Worm (Caenorhabditis elegans) whole organism, L1 larva: ENCODE data around the gene F44A2.7.

ENCODE experiments used
- F16B12.6 ChIP-seq: fragments of 150-350 bp; optimal IDR thresholded peaks from 2 replicates; lab custom pipeline; 2014; ENCODE audit warnings: missing biosample characterization, missing genetic modification characterization
- alr-1 ChIP-seq: fragments of 200-800 bp; sonication (Bioruptor generic); optimal IDR thresholded peaks from 2 replicates; lab custom pipeline; 2018; ENCODE audit warnings: borderline replicate concordance, mild to moderate bottlenecking, missing genetic modification characterization, missing compliant biosample characterization
- ama-1 ChIP-seq: fragments of 150-350 bp; optimal IDR thresholded peaks from 2 replicates; lab custom pipeline; 2014
- ceh-63 ChIP-seq: fragments of 200-800 bp; sonication (Bioruptor generic); optimal IDR thresholded peaks from 2 replicates; lab custom pipeline; 2018; ENCODE audit warnings: mild to moderate bottlenecking, missing genetic modification characterization, missing compliant biosample characterization
- ceh-8 ChIP-seq: fragments of 200-800 bp; sonication (Bioruptor generic); optimal IDR thresholded peaks from 2 replicates; lab custom pipeline; 2018; ENCODE audit warnings: mild to moderate bottlenecking, missing genetic modification characterization, moderate library complexity, missing compliant biosample characterization
- ceh-82 ChIP-seq, 3 experiments: fragments of 150-350 bp in 1 of 3; sonication (generic microtip) in 2 of 3; optimal IDR thresholded peaks; 2 replicates each; lab custom pipeline; 2014 to 2017; ENCODE audit warnings: missing biosample characterization in 3 of 3, missing genetic modification characterization in 3 of 3
- ces-1 ChIP-seq: fragments of 150-350 bp; optimal IDR thresholded peaks from 2 replicates; lab custom pipeline; 2014; ENCODE audit warnings: missing biosample characterization, missing genetic modification reagents, missing genetic modification characterization
- efl-1 ChIP-seq, 4 experiments: fragments of 150-350 bp; optimal IDR thresholded peaks in 3 of 4; peaks in 1 of 4; 1 replicate in 1 of 4; 2 replicates in 3 of 4; lab custom pipeline; 2014; ENCODE audit warnings: missing biosample characterization in 2 of 4, missing genetic modification characterization in 2 of 4, missing genetic modification reagents in 2 of 4
- egl-13 ChIP-seq: sonication (generic microtip); optimal IDR thresholded peaks from 2 replicates; lab custom pipeline; 2016; ENCODE audit warnings: missing genotype, missing genetic modification reagents, missing genetic modification characterization, missing compliant biosample characterization
- ets-5 ChIP-seq: fragments of 200-800 bp; sonication (Bioruptor generic); IDR thresholded peaks from 2 replicates; pipeline ENCODE4 v1.3.6; 2022; ENCODE audit warnings: missing genetic modification characterization, missing compliant biosample characterization
- fkh-10 ChIP-seq: sonication (generic microtip); optimal IDR thresholded peaks from 2 replicates; lab custom pipeline; 2017; ENCODE audit warnings: missing biosample characterization, missing genetic modification reagents, missing genetic modification characterization
- fkh-4 ChIP-seq: sonication (generic microtip); optimal IDR thresholded peaks from 2 replicates; lab custom pipeline; 2016; ENCODE audit warnings: missing compliant biosample characterization, missing genetic modification characterization, borderline replicate concordance
- fkh-8 ChIP-seq: sonication (generic microtip); optimal IDR thresholded peaks from 2 replicates; lab custom pipeline; 2016; ENCODE audit warnings: mild to moderate bottlenecking, missing genetic modification characterization, missing compliant biosample characterization
- fos-1 ChIP-seq: fragments of 150-350 bp; optimal IDR thresholded peaks from 2 replicates; lab custom pipeline; 2014; ENCODE audit warnings: missing biosample characterization, missing genetic modification characterization
- grh-1 ChIP-seq: fragments of 200-800 bp; sonication (Bioruptor generic); IDR thresholded peaks from 2 replicates; pipeline ENCODE4 v1.3.6; 2022; ENCODE audit warnings: missing genetic modification reagents, missing genetic modification characterization, missing compliant biosample characterization
- hlh-17 ChIP-seq: fragments of 200-800 bp; sonication (Bioruptor generic); optimal IDR thresholded peaks from 2 replicates; lab custom pipeline; 2018; ENCODE audit warnings: missing genetic modification characterization, mild to moderate bottlenecking, missing compliant biosample characterization, moderate library complexity, borderline replicate concordance
- hpl-2 ChIP-seq: fragments of 150-350 bp; optimal IDR thresholded peaks from 2 replicates; lab custom pipeline; 2014; ENCODE audit warnings: missing biosample characterization, missing genetic modification reagents, missing genetic modification characterization
- irx-1 ChIP-seq: sonication (generic microtip); optimal IDR thresholded peaks from 2 replicates; lab custom pipeline; 2016; ENCODE audit warnings: missing genetic modification characterization, missing compliant biosample characterization
- isw-1 ChIP-seq: fragments of 200-800 bp; sonication (Bioruptor generic); IDR thresholded peaks from 2 replicates; pipeline ENCODE4 v1.3.6; 2022; ENCODE audit warnings: missing genetic modification characterization, missing compliant biosample characterization
- jun-1 ChIP-seq: fragments of 150-350 bp; optimal IDR thresholded peaks from 2 replicates; lab custom pipeline; 2014; ENCODE audit warnings: missing biosample characterization, missing genetic modification reagents, missing genetic modification characterization
- lin-14 ChIP-seq: fragments of 200-800 bp; sonication (Bioruptor generic); optimal IDR thresholded peaks from 2 replicates; lab custom pipeline; 2018; ENCODE audit warnings: mild to moderate bottlenecking, missing genetic modification characterization, moderate library complexity, missing compliant biosample characterization
- lin-15B ChIP-seq: fragments of 150-350 bp; sonication (generic microtip); optimal IDR thresholded peaks from 3 replicates; lab custom pipeline; 2014; ENCODE audit warnings: missing biosample characterization, missing genetic modification characterization
- lin-39 ChIP-seq: fragments of 150-350 bp; optimal IDR thresholded peaks from 2 replicates; lab custom pipeline; 2014; ENCODE audit warnings: missing biosample characterization, missing genetic modification reagents, missing genetic modification characterization
- lir-3 ChIP-seq: sonication (generic microtip); optimal IDR thresholded peaks from 2 replicates; lab custom pipeline; 2016; ENCODE audit warnings: mild to moderate bottlenecking, missing genetic modification characterization, moderate library complexity, missing compliant biosample characterization; ENCODE audit not compliant: poor library complexity
- lsy-2 ChIP-seq, 2 experiments: fragments of 150-350 bp; optimal IDR thresholded peaks; 2 replicates each; lab custom pipeline; 2014; ENCODE audit warnings: missing biosample characterization in 2 of 2, missing genetic modification characterization in 2 of 2
- mab-9 ChIP-seq: fragments of 200-800 bp; sonication (Bioruptor generic); IDR thresholded peaks from 2 replicates; pipeline ENCODE4 v1.3.6; 2022; ENCODE audit warnings: missing genetic modification reagents, missing genetic modification characterization, missing compliant biosample characterization
- mep-1 ChIP-seq: fragments of 150-350 bp; optimal IDR thresholded peaks from 2 replicates; lab custom pipeline; 2014; ENCODE audit warnings: missing biosample characterization, missing genetic modification characterization
- nhr-11 ChIP-seq: fragments of 150-350 bp; optimal IDR thresholded peaks from 2 replicates; lab custom pipeline; 2014; ENCODE audit warnings: missing biosample characterization, missing genetic modification characterization
- nhr-12 ChIP-seq: sonication (generic microtip); optimal IDR thresholded peaks from 2 replicates; lab custom pipeline; 2017; ENCODE audit warnings: missing biosample characterization, missing genetic modification characterization
- nhr-19 ChIP-seq: fragments of 200-800 bp; sonication (Bioruptor generic); conservative IDR thresholded peaks from 2 replicates; pipeline ENCODE4 v1.3.6; 2022; ENCODE audit warnings: missing genetic modification characterization, missing compliant biosample characterization
- nhr-20 ChIP-seq: sonication (generic microtip); optimal IDR thresholded peaks from 2 replicates; lab custom pipeline; 2016; ENCODE audit warnings: mild to moderate bottlenecking, missing genetic modification characterization, missing compliant biosample characterization
- nhr-237 ChIP-seq: fragments of 150-350 bp; optimal IDR thresholded peaks from 2 replicates; lab custom pipeline; 2014; ENCODE audit warnings: missing biosample characterization, missing genetic modification characterization
- nhr-47 ChIP-seq: sonication (generic microtip); optimal IDR thresholded peaks from 2 replicates; lab custom pipeline; 2016; ENCODE audit warnings: mild to moderate bottlenecking, missing genetic modification characterization, moderate library complexity, missing compliant biosample characterization
- nhr-76 ChIP-seq: sonication (generic microtip); optimal IDR thresholded peaks from 2 replicates; lab custom pipeline; 2017; ENCODE audit warnings: missing biosample characterization, missing genetic modification characterization
- nhr-77 ChIP-seq: fragments of 150-350 bp; optimal IDR thresholded peaks from 2 replicates; lab custom pipeline; 2014; ENCODE audit warnings: missing biosample characterization, missing genetic modification characterization
- nhr-84 ChIP-seq: sonication (generic microtip); optimal IDR thresholded peaks from 2 replicates; lab custom pipeline; 2017; ENCODE audit warnings: missing biosample characterization, missing genetic modification characterization
- nhr-85 ChIP-seq: sonication (generic microtip); peaks from one replicate; lab custom pipeline; 2016; ENCODE audit warnings: missing genetic modification characterization, inconsistent platforms, missing compliant biosample characterization
- pag-3 ChIP-seq: sonication (generic microtip); optimal IDR thresholded peaks from 2 replicates; lab custom pipeline; 2017; ENCODE audit warnings: missing genetic modification characterization, mild to moderate bottlenecking, missing compliant biosample characterization, antibody characterized with exemption, borderline replicate concordance; ENCODE audit not compliant: insufficient read depth
- rnt-1 ChIP-seq: sonication (generic microtip); optimal IDR thresholded peaks from 2 replicates; lab custom pipeline; 2016; ENCODE audit warnings: mild to moderate bottlenecking, missing genetic modification characterization, moderate library complexity, missing compliant biosample characterization
- snpc-4 ChIP-seq: fragments of 150-350 bp; optimal IDR thresholded peaks from 2 replicates; lab custom pipeline; 2014; ENCODE audit warnings: missing biosample characterization, missing genetic modification characterization
- sox-4 ChIP-seq: sonication (generic microtip); optimal IDR thresholded peaks from 2 replicates; lab custom pipeline; 2016; ENCODE audit warnings: missing genetic modification characterization, missing compliant biosample characterization
- sup-37 ChIP-seq: fragments of 200-800 bp; sonication (Bioruptor generic); optimal IDR thresholded peaks from 2 replicates; lab custom pipeline; 2018; ENCODE audit warnings: mild to moderate bottlenecking, missing genetic modification characterization, missing compliant biosample characterization
- swsn-7 ChIP-seq: sonication (generic microtip); optimal IDR thresholded peaks from 2 replicates; lab custom pipeline; 2016; ENCODE audit warnings: missing genetic modification characterization, missing compliant biosample characterization
- tbx-2 ChIP-seq: sonication (generic microtip); optimal IDR thresholded peaks from 2 replicates; lab custom pipeline; 2016; ENCODE audit warnings: missing genetic modification characterization, missing compliant biosample characterization
- tlp-1 ChIP-seq: fragments of 150-350 bp; optimal IDR thresholded peaks from 2 replicates; lab custom pipeline; 2014; ENCODE audit warnings: missing biosample characterization, missing genetic modification characterization
- unc-62 ChIP-seq: fragments of 150-350 bp; optimal IDR thresholded peaks from 2 replicates; lab custom pipeline; 2014; ENCODE audit warnings: missing biosample characterization, missing genetic modification reagents, missing genetic modification characterization
- unc-86 ChIP-seq: sonication (generic microtip); optimal IDR thresholded peaks from 2 replicates; lab custom pipeline; 2016; ENCODE audit warnings: missing genetic modification characterization, missing compliant biosample characterization
- unc-98 ChIP-seq: fragments of 200-800 bp; sonication (Bioruptor generic); IDR thresholded peaks from 2 replicates; pipeline ENCODE4 v1.3.6; 2022; ENCODE audit warnings: missing genetic modification characterization, missing compliant biosample characterization
- vab-15 ChIP-seq: sonication (generic microtip); optimal IDR thresholded peaks from 2 replicates; lab custom pipeline; 2017; ENCODE audit warnings: missing genotype, mild to moderate bottlenecking, missing genetic modification characterization, missing compliant biosample characterization
- xbp-1 ChIP-seq: sonication (generic microtip); optimal IDR thresholded peaks from 2 replicates; lab custom pipeline; 2016; ENCODE audit warnings: missing genetic modification characterization, missing compliant biosample characterization
- zag-1 ChIP-seq: fragments of 150-350 bp; optimal IDR thresholded peaks from 2 replicates; lab custom pipeline; 2014; ENCODE audit warnings: missing biosample characterization, missing genetic modification characterization
- zip-4 ChIP-seq: fragments of 200-800 bp; sonication (Bioruptor generic); optimal IDR thresholded peaks from 2 replicates; lab custom pipeline; 2018; ENCODE audit warnings: mild to moderate bottlenecking, missing genetic modification characterization, moderate library complexity, missing compliant biosample characterization
- ztf-11 ChIP-seq, 2 experiments: sonication (generic microtip); optimal IDR thresholded peaks; 2 replicates each; lab custom pipeline; 2016 to 2017; ENCODE audit warnings: missing genetic modification characterization in 2 of 2, missing biosample characterization in 1 of 2, missing compliant biosample characterization in 1 of 2

The F44A2.7 gene

DNA sequence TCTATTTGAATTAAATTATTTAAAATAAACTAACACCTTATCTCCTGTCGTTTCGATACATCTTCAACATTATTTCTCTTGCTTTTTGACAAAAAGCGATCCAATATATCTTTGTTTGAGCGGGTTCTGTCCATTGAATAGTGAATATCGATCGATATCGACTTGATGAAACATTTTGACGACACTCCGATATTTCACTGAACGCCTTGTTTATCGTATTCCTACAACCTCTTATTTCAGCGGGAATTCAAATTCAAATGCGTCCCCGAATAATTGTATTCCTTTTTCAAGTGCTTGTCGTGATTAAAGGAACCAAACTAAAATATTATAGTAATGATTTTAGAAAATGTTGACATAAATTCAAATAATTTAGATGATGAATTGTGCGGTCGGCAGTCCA, 25.5 kb downstream of the F44A2.7 start, which contains the start of the genes K07B1.7 and try-5 (continued):
- no peak for TF ChIP-seq hlh-17 (GFP tag; lab: Kevin White, UChicago)
- peak; percentile 68 for TF ChIP-seq lin-14 (GFP tag; lab: Kevin White, UChicago)
- TF ChIP-seq sox-4 (tag; lab: Kevin White, UChicago), result no peak
- TF ChIP-seq fkh-8 (tag; lab: Kevin White, UChicago), result peak; percentile 43
- peak; percentile 68 for TF ChIP-seq xbp-1 (tag; lab: Kevin White, UChicago)
- TF ChIP-seq nhr-77 (tag; lab: Kevin White, UChicago), result peak; percentile 24
- no peak for TF ChIP-seq vab-15 (tag; lab: Kevin White, UChicago)
- peak; percentile 67 for TF ChIP-seq mep-1
- TF ChIP-seq ceh-8 (GFP tag; lab: Kevin White, UChicago), result peak; percentile 34
- no peak for TF ChIP-seq ets-5
- TF ChIP-seq snpc-4 (tag; lab: Kevin White, UChicago), result no peak
- TF ChIP-seq nhr-76 (tag; lab: Kevin White, UChicago), result no peak
- no peak for TF ChIP-seq unc-98
- TF ChIP-seq tlp-1 (tag; lab: Kevin White, UChicago), result no peak
- no peak for TF ChIP-seq nhr-12 (tag; lab: Kevin White, UChicago)
- peak; percentile 39 for TF ChIP-seq isw-1
- no peak for TF ChIP-seq lir-3
- TF ChIP-seq unc-62 (GFP tag; lab: Kevin White, UChicago), result no peak
- peak; percentile 74 for TF ChIP-seq rnt-1 (tag; lab: Kevin White, UChicago)
- TF ChIP-seq ztf-11 (tag; optimal IDR thresholded peaks at IDR 0.05; lab: Kevin White, UChicago), result no peak
- no peak for TF ChIP-seq ces-1
- no peak for TF ChIP-seq fkh-4
- peak; percentile 10 for TF ChIP-seq ama-1 (lab: Kevin White, UChicago)
- no peak for TF ChIP-seq nhr-84 (tag; lab: Kevin White, UChicago)
- peak; percentile 58 for TF ChIP-seq tbx-2
- TF ChIP-seq sup-37 (GFP tag; lab: Kevin White, UChicago), result no peak
- no peak for TF ChIP-seq alr-1 (tag; lab: Kevin White, UChicago)
- peak; percentile 8 for TF ChIP-seq irx-1 (tag; lab: Kevin White, UChicago)
- peak; percentile 26 for TF ChIP-seq unc-86 (tag; lab: Kevin White, UChicago)
- TF ChIP-seq efl-1 (optimal IDR thresholded peaks at IDR 0.05; lab: Kevin White, UChicago), result peak; percentile 91 to 96
- peak; percentile 97 to 99 for TF ChIP-seq efl-1 (GFP tag; optimal IDR thresholded peaks at IDR 0.05 in 1 of 2; lab: Kevin White, UChicago)
- TF ChIP-seq jun-1 (tag; lab: Kevin White, UChicago), result peak; percentile 12
- TF ChIP-seq lin-15B (tag; lab: Kevin White, UChicago), result peak; percentile 24
- peak; percentile 69 for TF ChIP-seq nhr-85 (tag; lab: Kevin White, UChicago)
- TF ChIP-seq ceh-63, result no peak
- TF ChIP-seq nhr-11, result peak; percentile 36
- TF ChIP-seq nhr-20 (tag; lab: Kevin White, UChicago), result peak; percentile 68
- TF ChIP-seq hpl-2 (GFP tag; lab: Kevin White, UChicago), result no peak
- no peak for TF ChIP-seq zag-1
- TF ChIP-seq mab-9, result no peak
- no peak for TF ChIP-seq zip-4 (GFP tag; lab: Kevin White, UChicago)
- TF ChIP-seq nhr-47 (tag; lab: Kevin White, UChicago), result peak; percentile 76
- TF ChIP-seq pag-3 (tag; lab: Kevin White, UChicago), result no peak
- TF ChIP-seq lin-39, result no peak
- peak; percentile 25 for TF ChIP-seq egl-13 (tag; lab: Kevin White, UChicago)
- TF ChIP-seq ceh-82 (tag; optimal IDR thresholded peaks at IDR 0.05; lab: Kevin White, UChicago), result peak; percentile 45 to 72 (median 65)
- TF ChIP-seq nhr-237, result no peak
- no peak for TF ChIP-seq fkh-10 (GFP tag; lab: Kevin White, UChicago)
- peak; percentile 42 for TF ChIP-seq F16B12.6
- TF ChIP-seq swsn-7 (tag; lab: Kevin White, UChicago), result peak; percentile 56
- no peak for TF ChIP-seq grh-1 (GFP tag; lab: Robert Waterston, UW)
- TF ChIP-seq lsy-2 (tag; optimal IDR thresholded peaks at IDR 0.05; lab: Kevin White, UChicago), result peak; percentile 70 to 90
- TF ChIP-seq fos-1 (tag; lab: Kevin White, UChicago), result no peak
- TF ChIP-seq nhr-19, result peak; percentile 53
